Worm (Caenorhabditis elegans) whole organism, L4 larva: ENCODE results near the gene nlp-27.

Experiments used
- F26F4.8 ChIP-seq: fragments of 200-800 bp; sonication (Bioruptor generic); conservative IDR thresholded peaks from 2 replicates; pipeline ENCODE4 v1.3.6; 2022; ENCODE audit warnings: missing genetic modification characterization, missing compliant biosample characterization
- F37D6.2 ChIP-seq: sonication (generic microtip); optimal IDR thresholded peaks from 2 replicates; lab custom pipeline; 2016; ENCODE audit warnings: mild to moderate bottlenecking, missing genetic modification characterization, missing compliant biosample characterization
- T20F7.1 ChIP-seq: fragments of 200-800 bp; sonication (Bioruptor generic); optimal IDR thresholded peaks from 2 replicates; lab custom pipeline; 2018; ENCODE audit warnings: mild to moderate bottlenecking, missing genetic modification characterization, missing compliant biosample characterization
- Y48G9A.11 ChIP-seq: fragments of 200-800 bp; sonication (Bioruptor generic); IDR thresholded peaks from 2 replicates; pipeline ENCODE4 v1.3.6; 2022; ENCODE audit warnings: missing genetic modification reagents, missing genetic modification characterization, missing compliant biosample characterization
- aha-1 ChIP-seq: fragments of 150-350 bp; peaks from one replicate; lab custom pipeline; 2014; ENCODE audit warnings: missing biosample characterization, missing genetic modification characterization
- arid-1 ChIP-seq: fragments of 200-800 bp; sonication (Bioruptor generic); conservative IDR thresholded peaks from 2 replicates; pipeline ENCODE4 v1.3.6; 2022; ENCODE audit warnings: missing genetic modification reagents, missing genetic modification characterization, missing compliant biosample characterization
- ceh-32 ChIP-seq: sonication (generic microtip); optimal IDR thresholded peaks from 2 replicates; lab custom pipeline; 2016; ENCODE audit warnings: mild to moderate bottlenecking, missing genetic modification characterization, missing compliant biosample characterization; ENCODE audit not compliant: poor library complexity
- ceh-44 ChIP-seq: fragments of 200-800 bp; sonication (Bioruptor generic); IDR thresholded peaks from 2 replicates; pipeline ENCODE4 v1.3.6; 2022; ENCODE audit warnings: missing genetic modification reagents, missing genetic modification characterization, missing compliant biosample characterization
- ctbp-1 ChIP-seq: fragments of 200-800 bp; sonication (Bioruptor generic); IDR thresholded peaks from 2 replicates; pipeline ENCODE4 v1.3.6; 2022; ENCODE audit warnings: missing genetic modification reagents, missing genetic modification characterization, missing compliant biosample characterization
- daf-16 ChIP-seq, 3 experiments: sonication (generic microtip); optimal IDR thresholded peaks; 2 replicates each; lab custom pipeline; 2016 to 2017; ENCODE audit warnings: missing genetic modification characterization in 3 of 3, missing genetic modification reagents in 3 of 3, mild to moderate bottlenecking in 2 of 3, missing compliant biosample characterization in 2 of 3, missing biosample characterization in 1 of 3, moderate library complexity in 1 of 3
- dpl-1 ChIP-seq: fragments of 150-350 bp; optimal IDR thresholded peaks from 2 replicates; lab custom pipeline; 2014; ENCODE audit warnings: missing biosample characterization, missing genetic modification reagents, missing genetic modification characterization
- egl-27 ChIP-seq: sonication (generic microtip); optimal IDR thresholded peaks from 3 replicates; lab custom pipeline; 2017; ENCODE audit warnings: missing biosample characterization, missing genetic modification reagents, missing genetic modification characterization
- hif-1 ChIP-seq, 2 experiments: sonication (generic microtip); optimal IDR thresholded peaks; 2 replicates each; lab custom pipeline; 2016 to 2017; ENCODE audit warnings: missing compliant biosample characterization in 2 of 2, missing genetic modification characterization in 2 of 2, missing genetic modification reagents in 2 of 2, missing genotype in 2 of 2, mild to moderate bottlenecking in 1 of 2
- jun-1 ChIP-seq: fragments of 150-350 bp; optimal IDR thresholded peaks from 2 replicates; lab custom pipeline; 2014; ENCODE audit warnings: missing biosample characterization, missing genetic modification reagents, missing genetic modification characterization
- lin-39 ChIP-seq: fragments of 150-350 bp; optimal IDR thresholded peaks from 2 replicates; lab custom pipeline; 2014; ENCODE audit warnings: missing biosample characterization, missing genetic modification reagents, missing genetic modification characterization
- mes-2 ChIP-seq: sonication (generic microtip); optimal IDR thresholded peaks from 2 replicates; lab custom pipeline; 2016; ENCODE audit warnings: missing genotype, mild to moderate bottlenecking, missing genetic modification characterization, missing compliant biosample characterization; ENCODE audit not compliant: poor library complexity, severe bottlenecking
- nhr-11 ChIP-seq: fragments of 150-350 bp; optimal IDR thresholded peaks from 2 replicates; lab custom pipeline; 2014; ENCODE audit warnings: missing biosample characterization, missing genetic modification characterization
- nhr-77 ChIP-seq: fragments of 150-350 bp; optimal IDR thresholded peaks from 2 replicates; lab custom pipeline; 2014; ENCODE audit warnings: missing biosample characterization, missing genetic modification characterization
- php-3 ChIP-seq: fragments of 200-800 bp; sonication (Bioruptor generic); IDR thresholded peaks from 2 replicates; pipeline ENCODE4 v1.3.6; 2022; ENCODE audit warnings: missing genetic modification reagents, missing genetic modification characterization, missing compliant biosample characterization
- pqm-1 ChIP-seq: sonication (generic microtip); optimal IDR thresholded peaks from 2 replicates; lab custom pipeline; 2017; ENCODE audit warnings: missing biosample characterization, missing genetic modification characterization
- rbr-2 ChIP-seq: sonication (generic microtip); optimal IDR thresholded peaks from 2 replicates; lab custom pipeline; 2016; ENCODE audit warnings: missing genotype, missing genetic modification characterization, missing compliant biosample characterization
- saeg-2 ChIP-seq: fragments of 200-800 bp; sonication (Bioruptor generic); IDR thresholded peaks from 2 replicates; pipeline ENCODE4 v1.3.6; 2022; ENCODE audit warnings: missing genetic modification reagents, missing genetic modification characterization, missing compliant biosample characterization
- snpc-4 ChIP-seq: fragments of 150-350 bp; optimal IDR thresholded peaks from 2 replicates; lab custom pipeline; 2014; ENCODE audit warnings: missing biosample characterization, missing genetic modification characterization
- unc-130 ChIP-seq: sonication (generic microtip); optimal IDR thresholded peaks from 2 replicates; lab custom pipeline; 2016; ENCODE audit warnings: missing genetic modification reagents, missing genetic modification characterization, missing compliant biosample characterization
- vab-7 ChIP-seq: fragments of 200-800 bp; sonication (Bioruptor generic); IDR thresholded peaks from 2 replicates; pipeline ENCODE4 v1.3.6; 2022; ENCODE audit warnings: missing genetic modification reagents, missing genetic modification characterization, missing compliant biosample characterization
- zag-1 ChIP-seq: fragments of 150-350 bp; optimal IDR thresholded peaks from 2 replicates; lab custom pipeline; 2014; ENCODE audit warnings: missing biosample characterization, missing genetic modification characterization
- zfp-2 ChIP-seq: sonication (generic microtip); optimal IDR thresholded peaks from 2 replicates; lab custom pipeline; 2016; ENCODE audit warnings: mild to moderate bottlenecking, missing genetic modification characterization, missing compliant biosample characterization
- zip-2 ChIP-seq: fragments of 150-350 bp; optimal IDR thresholded peaks from 2 replicates; lab custom pipeline; 2014; ENCODE audit warnings: missing biosample characterization, missing genetic modification characterization

nlp-27 gene

ce11 chrV:4034303-4034702 is 45.1 kb downstream of the nlp-27 start, which contains the start of gene C49G7.7:
Gene C49G7.7, plus strand, starts transcription at chrV:4034476.
- TF ChIP-seq zip-2 (tag; lab: Kevin White, UChicago) (peak; percentile 58), rbr-2 (tag; lab: Kevin White, UChicago) (no peak), nhr-11 (tag; lab: Kevin White, UChicago) (no peak), aha-1 (tag; lab: Kevin White, UChicago) (peak; percentile 32), pqm-1 (tag; lab: Kevin White, UChicago) (peak; percentile 29), snpc-4 (tag; lab: Kevin White, UChicago) (no peak), daf-16 (GFP tag; optimal IDR thresholded peaks at IDR 0.05; lab: Kevin White, UChicago) (no peak), daf-16 (tag; optimal IDR thresholded peaks at IDR 0.05; lab: Kevin White, UChicago) (peak; percentile 27), saeg-2 (no peak), ctbp-1 (no peak)

ce11 chrV:4035811-4036210 is 46.6 kb downstream of the nlp-27 start, which contains the start of gene C49G7.13:
Gene C49G7.13, plus strand, starts transcription at chrV:4036111.
- TF ChIP-seq nhr-77 (tag; lab: Kevin White, UChicago), result no peak
- no peak for TF ChIP-seq jun-1 (tag; lab: Kevin White, UChicago)
- no peak for TF ChIP-seq T20F7.1 (GFP tag; lab: Kevin White, UChicago)
- no peak for TF ChIP-seq hif-1 (tag; optimal IDR thresholded peaks at IDR 0.05; lab: Kevin White, UChicago)
- TF ChIP-seq Y48G9A.11 (GFP tag; lab: Robert Waterston, UW), result no peak
- TF ChIP-seq F26F4.8 (GFP tag; lab: Robert Waterston, UW), result no peak
- no peak for TF ChIP-seq vab-7 (GFP tag; lab: Robert Waterston, UW)
- TF ChIP-seq dpl-1 (GFP tag; lab: Kevin White, UChicago), result no peak
- TF ChIP-seq ceh-44 (GFP tag; lab: Robert Waterston, UW), result no peak
- TF ChIP-seq zfp-2 (tag; lab: Kevin White, UChicago), result no peak
- TF ChIP-seq saeg-2, result no peak
- TF ChIP-seq zip-2 (tag; lab: Kevin White, UChicago), result no peak
- no peak for TF ChIP-seq egl-27
- no peak for TF ChIP-seq zag-1 (tag; lab: Kevin White, UChicago)
- TF ChIP-seq arid-1 (GFP tag; lab: Robert Waterston, UW), result no peak

ce11 chrV:4038110-4038509 is 48.9 kb downstream of the nlp-27 start, which contains the start of gene C49G7.12:
Gene C49G7.12, plus strand, starts transcription at chrV:4038410.
- TF ChIP-seq saeg-2 (no peak), php-3 (GFP tag; lab: Robert Waterston, UW) (no peak), mes-2 (tag; lab: Kevin White, UChicago) (no peak), lin-39 (no peak)

DNA sequence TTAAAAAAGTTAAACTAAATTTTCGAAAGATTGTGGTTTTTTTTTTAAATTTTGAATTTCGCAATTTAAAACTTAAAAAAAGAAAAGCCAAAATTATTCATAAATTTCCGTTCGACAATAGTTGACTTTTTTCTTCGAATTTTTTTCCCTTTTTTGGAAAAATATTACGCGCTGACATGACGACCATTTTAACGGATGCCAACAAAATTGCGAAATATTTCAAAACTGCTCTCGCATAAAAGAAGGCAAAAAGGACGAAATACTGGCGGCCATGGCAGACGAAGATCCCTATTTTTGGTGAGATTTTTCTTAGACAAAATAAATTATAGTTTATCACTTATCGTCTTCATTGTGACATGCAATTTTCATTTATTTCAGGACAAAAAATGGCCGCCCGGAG is 49.4 kb downstream of the nlp-27 start:
- TF ChIP-seq ceh-32 (no peak), F37D6.2 (tag; lab: Kevin White, UChicago) (no peak), unc-130 (GFP tag; lab: Kevin White, UChicago) (no peak), zip-2 (tag; lab: Kevin White, UChicago) (peak; percentile 63)
